Worm (Caenorhabditis elegans) whole organism, L1 larva: Measurements from ENCODE around the gene srj-1.

ENCODE experiments used
- C16A3.4 ChIP-seq: fragments of 150-350 bp; optimal IDR thresholded peaks from 2 replicates; lab custom pipeline; 2014; ENCODE audit warnings: missing biosample characterization, missing genetic modification characterization
- C34B4.2 ChIP-seq: sonication (generic microtip); optimal IDR thresholded peaks from 2 replicates; lab custom pipeline; 2017; ENCODE audit warnings: mild to moderate bottlenecking, missing genetic modification characterization, missing compliant biosample characterization
- aha-1 ChIP-seq: fragments of 150-350 bp; optimal IDR thresholded peaks from 2 replicates; lab custom pipeline; 2014; ENCODE audit warnings: missing biosample characterization, missing genetic modification characterization
- alr-1 ChIP-seq: fragments of 200-800 bp; sonication (Bioruptor generic); optimal IDR thresholded peaks from 2 replicates; lab custom pipeline; 2018; ENCODE audit warnings: borderline replicate concordance, mild to moderate bottlenecking, missing genetic modification characterization, missing compliant biosample characterization
- aly-2 ChIP-seq: fragments of 150-350 bp; optimal IDR thresholded peaks from 2 replicates; lab custom pipeline; 2014; ENCODE audit warnings: missing biosample characterization, missing genetic modification characterization
- blmp-1 ChIP-seq: fragments of 150-350 bp; optimal IDR thresholded peaks from 2 replicates; lab custom pipeline; 2014; ENCODE audit warnings: missing biosample characterization, missing genetic modification characterization
- ceh-63 ChIP-seq: fragments of 200-800 bp; sonication (Bioruptor generic); optimal IDR thresholded peaks from 2 replicates; lab custom pipeline; 2018; ENCODE audit warnings: mild to moderate bottlenecking, missing genetic modification characterization, missing compliant biosample characterization
- ceh-82 ChIP-seq, 3 experiments: fragments of 150-350 bp in 1 of 3; sonication (generic microtip) in 2 of 3; optimal IDR thresholded peaks; 2 replicates each; lab custom pipeline; 2014 to 2017; ENCODE audit warnings: missing biosample characterization in 3 of 3, missing genetic modification characterization in 3 of 3
- dpl-1 ChIP-seq, 3 experiments: fragments of 150-350 bp in 2 of 3; sonication (generic microtip) in 1 of 3; optimal IDR thresholded peaks; 2 replicates each; lab custom pipeline; 2014 to 2017; ENCODE audit warnings: missing biosample characterization in 3 of 3, missing genetic modification characterization in 3 of 3, missing genetic modification reagents in 3 of 3
- efl-1 ChIP-seq, 4 experiments: fragments of 150-350 bp; optimal IDR thresholded peaks in 3 of 4; peaks in 1 of 4; 1 replicate in 1 of 4; 2 replicates in 3 of 4; lab custom pipeline; 2014; ENCODE audit warnings: missing biosample characterization in 2 of 4, missing genetic modification characterization in 2 of 4, missing genetic modification reagents in 2 of 4
- efl-3 ChIP-seq: fragments of 200-800 bp; sonication (Bioruptor generic); optimal IDR thresholded peaks from 2 replicates; lab custom pipeline; 2018; ENCODE audit warnings: mild to moderate bottlenecking, missing genetic modification characterization, missing compliant biosample characterization
- elt-2 ChIP-seq: sonication (generic microtip); optimal IDR thresholded peaks from 2 replicates; lab custom pipeline; 2016; ENCODE audit warnings: missing genetic modification characterization, mild to moderate bottlenecking, inconsistent platforms, missing compliant biosample characterization, missing genetic modification reagents
- elt-3 ChIP-seq, 6 experiments: fragments of 150-350 bp in 1 of 6; sonication (generic microtip); optimal IDR thresholded peaks; 2 replicates each; lab custom pipeline; 2017 to 2018; ENCODE audit warnings: missing biosample characterization in 6 of 6, missing genetic modification characterization in 6 of 6, inconsistent platforms in 1 of 6
- fkh-10 ChIP-seq: sonication (generic microtip); optimal IDR thresholded peaks from 2 replicates; lab custom pipeline; 2017; ENCODE audit warnings: missing biosample characterization, missing genetic modification reagents, missing genetic modification characterization
- fkh-4 ChIP-seq: sonication (generic microtip); optimal IDR thresholded peaks from 2 replicates; lab custom pipeline; 2016; ENCODE audit warnings: missing compliant biosample characterization, missing genetic modification characterization, borderline replicate concordance
- fos-1 ChIP-seq: fragments of 150-350 bp; optimal IDR thresholded peaks from 2 replicates; lab custom pipeline; 2014; ENCODE audit warnings: missing biosample characterization, missing genetic modification characterization
- grh-1 ChIP-seq: fragments of 200-800 bp; sonication (Bioruptor generic); IDR thresholded peaks from 2 replicates; pipeline ENCODE4 v1.3.6; 2022; ENCODE audit warnings: missing genetic modification reagents, missing genetic modification characterization, missing compliant biosample characterization
- hlh-4 ChIP-seq: sonication (generic microtip); optimal IDR thresholded peaks from 2 replicates; lab custom pipeline; 2016; ENCODE audit warnings: mild to moderate bottlenecking, missing genetic modification characterization, missing compliant biosample characterization
- hpl-2 ChIP-seq: fragments of 150-350 bp; optimal IDR thresholded peaks from 2 replicates; lab custom pipeline; 2014; ENCODE audit warnings: missing biosample characterization, missing genetic modification reagents, missing genetic modification characterization
- lin-14 ChIP-seq: fragments of 200-800 bp; sonication (Bioruptor generic); optimal IDR thresholded peaks from 2 replicates; lab custom pipeline; 2018; ENCODE audit warnings: mild to moderate bottlenecking, missing genetic modification characterization, moderate library complexity, missing compliant biosample characterization
- lin-15B ChIP-seq: fragments of 150-350 bp; sonication (generic microtip); optimal IDR thresholded peaks from 3 replicates; lab custom pipeline; 2014; ENCODE audit warnings: missing biosample characterization, missing genetic modification characterization
- lin-35 ChIP-seq, 2 experiments: fragments of 150-350 bp; optimal IDR thresholded peaks; 2 replicates each; lab custom pipeline; 2014; ENCODE audit warnings: missing biosample characterization in 2 of 2, missing genetic modification characterization in 2 of 2, missing genetic modification reagents in 2 of 2
- lin-39 ChIP-seq: fragments of 150-350 bp; optimal IDR thresholded peaks from 2 replicates; lab custom pipeline; 2014; ENCODE audit warnings: missing biosample characterization, missing genetic modification reagents, missing genetic modification characterization
- lsy-2 ChIP-seq, 2 experiments: fragments of 150-350 bp; optimal IDR thresholded peaks; 2 replicates each; lab custom pipeline; 2014; ENCODE audit warnings: missing biosample characterization in 2 of 2, missing genetic modification characterization in 2 of 2
- mab-9 ChIP-seq: fragments of 200-800 bp; sonication (Bioruptor generic); IDR thresholded peaks from 2 replicates; pipeline ENCODE4 v1.3.6; 2022; ENCODE audit warnings: missing genetic modification reagents, missing genetic modification characterization, missing compliant biosample characterization
- nhr-12 ChIP-seq: sonication (generic microtip); optimal IDR thresholded peaks from 2 replicates; lab custom pipeline; 2017; ENCODE audit warnings: missing biosample characterization, missing genetic modification characterization
- nhr-20 ChIP-seq: sonication (generic microtip); optimal IDR thresholded peaks from 2 replicates; lab custom pipeline; 2016; ENCODE audit warnings: mild to moderate bottlenecking, missing genetic modification characterization, missing compliant biosample characterization
- nhr-237 ChIP-seq: fragments of 150-350 bp; optimal IDR thresholded peaks from 2 replicates; lab custom pipeline; 2014; ENCODE audit warnings: missing biosample characterization, missing genetic modification characterization
- nhr-77 ChIP-seq: fragments of 150-350 bp; optimal IDR thresholded peaks from 2 replicates; lab custom pipeline; 2014; ENCODE audit warnings: missing biosample characterization, missing genetic modification characterization
- nhr-84 ChIP-seq: sonication (generic microtip); optimal IDR thresholded peaks from 2 replicates; lab custom pipeline; 2017; ENCODE audit warnings: missing biosample characterization, missing genetic modification characterization
- nhr-85 ChIP-seq: sonication (generic microtip); peaks from one replicate; lab custom pipeline; 2016; ENCODE audit warnings: missing genetic modification characterization, inconsistent platforms, missing compliant biosample characterization
- pag-3 ChIP-seq: sonication (generic microtip); optimal IDR thresholded peaks from 2 replicates; lab custom pipeline; 2017; ENCODE audit warnings: missing genetic modification characterization, mild to moderate bottlenecking, missing compliant biosample characterization, antibody characterized with exemption, borderline replicate concordance; ENCODE audit not compliant: insufficient read depth
- pax-3 ChIP-seq: fragments of 200-800 bp; sonication (Bioruptor generic); optimal IDR thresholded peaks from 2 replicates; lab custom pipeline; 2018; ENCODE audit warnings: mild to moderate bottlenecking, missing genetic modification characterization, moderate library complexity, missing compliant biosample characterization
- pqm-1 ChIP-seq: sonication (generic microtip); optimal IDR thresholded peaks from 3 replicates; lab custom pipeline; 2017; ENCODE audit warnings: missing biosample characterization, missing genetic modification characterization
- rnt-1 ChIP-seq: sonication (generic microtip); optimal IDR thresholded peaks from 2 replicates; lab custom pipeline; 2016; ENCODE audit warnings: mild to moderate bottlenecking, missing genetic modification characterization, moderate library complexity, missing compliant biosample characterization
- skn-1 ChIP-seq: fragments of 150-350 bp; optimal IDR thresholded peaks from 2 replicates; lab custom pipeline; 2014; ENCODE audit warnings: missing biosample characterization, missing genetic modification characterization
- snpc-4 ChIP-seq: fragments of 150-350 bp; optimal IDR thresholded peaks from 2 replicates; lab custom pipeline; 2014; ENCODE audit warnings: missing biosample characterization, missing genetic modification characterization
- snu-23 ChIP-seq: sonication (generic microtip); optimal IDR thresholded peaks from 2 replicates; lab custom pipeline; 2016; ENCODE audit warnings: missing genetic modification characterization, missing compliant biosample characterization
- sox-4 ChIP-seq: sonication (generic microtip); optimal IDR thresholded peaks from 2 replicates; lab custom pipeline; 2016; ENCODE audit warnings: missing genetic modification characterization, missing compliant biosample characterization
- sptf-1 ChIP-seq: fragments of 150-350 bp; optimal IDR thresholded peaks from 2 replicates; lab custom pipeline; 2014; ENCODE audit warnings: missing biosample characterization, missing genetic modification characterization
- sup-37 ChIP-seq: fragments of 200-800 bp; sonication (Bioruptor generic); optimal IDR thresholded peaks from 2 replicates; lab custom pipeline; 2018; ENCODE audit warnings: mild to moderate bottlenecking, missing genetic modification characterization, missing compliant biosample characterization
- swsn-7 ChIP-seq: sonication (generic microtip); optimal IDR thresholded peaks from 2 replicates; lab custom pipeline; 2016; ENCODE audit warnings: missing genetic modification characterization, missing compliant biosample characterization
- tbx-2 ChIP-seq: sonication (generic microtip); optimal IDR thresholded peaks from 2 replicates; lab custom pipeline; 2016; ENCODE audit warnings: missing genetic modification characterization, missing compliant biosample characterization
- tlp-1 ChIP-seq: fragments of 150-350 bp; optimal IDR thresholded peaks from 2 replicates; lab custom pipeline; 2014; ENCODE audit warnings: missing biosample characterization, missing genetic modification characterization
- unc-130 ChIP-seq: fragments of 150-350 bp; optimal IDR thresholded peaks from 2 replicates; lab custom pipeline; 2017; ENCODE audit warnings: missing biosample characterization, missing genetic modification characterization, inconsistent platforms
- unc-30 ChIP-seq: sonication (generic microtip); optimal IDR thresholded peaks from 2 replicates; lab custom pipeline; 2017; ENCODE audit warnings: missing biosample characterization, missing genetic modification characterization
- unc-86 ChIP-seq: sonication (generic microtip); optimal IDR thresholded peaks from 2 replicates; lab custom pipeline; 2016; ENCODE audit warnings: missing genetic modification characterization, missing compliant biosample characterization
- vab-15 ChIP-seq: sonication (generic microtip); optimal IDR thresholded peaks from 2 replicates; lab custom pipeline; 2017; ENCODE audit warnings: missing genotype, mild to moderate bottlenecking, missing genetic modification characterization, missing compliant biosample characterization
- xbp-1 ChIP-seq: sonication (generic microtip); optimal IDR thresholded peaks from 2 replicates; lab custom pipeline; 2016; ENCODE audit warnings: missing genetic modification characterization, missing compliant biosample characterization
- zag-1 ChIP-seq: fragments of 150-350 bp; optimal IDR thresholded peaks from 2 replicates; lab custom pipeline; 2014; ENCODE audit warnings: missing biosample characterization, missing genetic modification characterization
- zip-4 ChIP-seq: fragments of 200-800 bp; sonication (Bioruptor generic); optimal IDR thresholded peaks from 2 replicates; lab custom pipeline; 2018; ENCODE audit warnings: mild to moderate bottlenecking, missing genetic modification characterization, moderate library complexity, missing compliant biosample characterization
- ztf-11 ChIP-seq, 2 experiments: sonication (generic microtip); optimal IDR thresholded peaks; 2 replicates each; lab custom pipeline; 2016 to 2017; ENCODE audit warnings: missing genetic modification characterization in 2 of 2, missing biosample characterization in 1 of 2, missing compliant biosample characterization in 1 of 2

srj-1 gene

DNA sequence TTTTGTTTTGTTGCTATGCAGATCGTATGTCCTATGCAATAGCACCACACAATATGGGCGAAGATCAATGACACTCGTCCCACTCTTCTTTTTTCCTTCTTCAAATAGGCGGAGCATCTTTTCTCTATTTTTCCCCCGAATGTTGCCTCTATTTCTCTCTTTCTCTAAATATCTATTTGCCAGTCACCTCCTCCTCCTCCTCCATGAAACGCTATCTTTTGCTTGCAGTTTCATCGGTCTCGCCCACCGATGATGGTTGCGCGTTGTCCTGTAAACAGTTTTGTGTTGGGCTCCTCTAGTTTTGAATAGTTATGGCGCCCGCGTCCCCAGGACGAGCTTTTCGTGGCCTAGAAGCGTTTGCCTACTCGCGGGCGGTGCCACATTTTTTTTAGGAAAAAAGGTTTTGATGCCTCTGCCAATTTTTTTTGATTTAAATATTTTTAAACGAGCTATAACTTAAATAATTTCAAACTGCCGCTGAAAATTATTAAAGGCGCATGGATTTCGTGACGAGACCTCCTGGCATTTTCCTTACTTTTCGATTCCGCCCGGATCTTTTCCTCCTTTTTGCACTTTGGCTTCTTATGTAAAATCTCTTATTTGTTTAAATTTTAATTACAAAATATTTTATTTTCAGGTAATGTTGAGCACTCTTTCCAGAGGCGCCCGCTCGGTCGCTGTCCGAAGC is 12.5 kb downstream of the srj-1 start, which contains the start of gene gdh-1 (continued):
- TF ChIP-seq hpl-2 (no peak), ceh-82 (tag; optimal IDR thresholded peaks at IDR 0.05; lab: Kevin White, UChicago) (peak in 1 of 3 experiments; percentile 37), lin-14 (GFP tag; lab: Kevin White, UChicago) (no peak), fkh-10 (no peak), ztf-11 (tag; optimal IDR thresholded peaks at IDR 0.05; lab: Kevin White, UChicago) (no peak), C16A3.4 (tag; lab: Kevin White, UChicago) (no peak), xbp-1 (tag; lab: Kevin White, UChicago) (peak; percentile 21), fkh-4 (tag; lab: Kevin White, UChicago) (no peak), nhr-20 (tag; lab: Kevin White, UChicago) (peak; percentile 73), aha-1 (no peak), fos-1 (tag; lab: Kevin White, UChicago) (peak; percentile 39), skn-1 (tag; lab: Kevin White, UChicago) (peak; percentile 60), nhr-12 (tag; lab: Kevin White, UChicago) (no peak), dpl-1 (GFP tag; optimal IDR thresholded peaks at IDR 0.05; lab: Kevin White, UChicago) (peak in 2 of 3 experiments; percentile 21 to 44), mab-9 (no peak), alr-1 (tag; lab: Kevin White, UChicago) (no peak), vab-15 (tag; lab: Kevin White, UChicago) (no peak), aly-2 (tag; lab: Kevin White, UChicago) (no peak), tlp-1 (no peak), nhr-85 (tag; lab: Kevin White, UChicago) (peak; percentile 81), lsy-2 (tag; optimal IDR thresholded peaks at IDR 0.05; lab: Kevin White, UChicago) (peak in 1 of 2 experiments; percentile 28), pqm-1 (no peak), rnt-1 (tag; lab: Kevin White, UChicago) (peak; percentile 71), lin-39 (tag; lab: Kevin White, UChicago) (no peak), zip-4 (GFP tag; lab: Kevin White, UChicago) (no peak), sup-37 (GFP tag; lab: Kevin White, UChicago) (no peak), nhr-77 (tag; lab: Kevin White, UChicago) (peak; percentile 62), zag-1 (tag; lab: Kevin White, UChicago) (no peak), hlh-4 (tag; lab: Kevin White, UChicago) (no peak), elt-2 (peak; percentile 7), efl-1 (optimal IDR thresholded peaks at IDR 0.05; lab: Kevin White, UChicago) (peak; percentile 21 to 46), efl-1 (GFP tag; optimal IDR thresholded peaks at IDR 0.05 in 1 of 2; lab: Kevin White, UChicago) (peak in 1 of 2 experiments; percentile 86), snu-23 (GFP tag; lab: Kevin White, UChicago) (peak; percentile 60), nhr-237 (tag; lab: Kevin White, UChicago) (no peak), unc-86 (no peak), sox-4 (no peak), lin-35 (GFP tag; optimal IDR thresholded peaks at IDR 0.05; lab: Kevin White, UChicago) (peak; percentile 9 to 33), blmp-1 (tag; lab: Kevin White, UChicago) (peak; percentile 40), elt-3 (tag; optimal IDR thresholded peaks at IDR 0.05; lab: Kevin White, UChicago) (no peak), efl-3 (GFP tag; lab: Kevin White, UChicago) (no peak), pax-3 (tag; lab: Kevin White, UChicago) (no peak), unc-130 (tag; lab: Kevin White, UChicago) (no peak), sptf-1 (tag; lab: Kevin White, UChicago) (no peak), tbx-2 (tag; lab: Kevin White, UChicago) (peak; percentile 56), ceh-63 (GFP tag; lab: Kevin White, UChicago) (no peak), unc-30 (no peak), snpc-4 (tag; lab: Kevin White, UChicago) (no peak), lin-15B (no peak), grh-1 (GFP tag; lab: Robert Waterston, UW) (no peak), nhr-84 (tag; lab: Kevin White, UChicago) (no peak), swsn-7 (tag; lab: Kevin White, UChicago) (no peak), C34B4.2 (tag; lab: Kevin White, UChicago) (no peak), pag-3 (tag; lab: Kevin White, UChicago) (no peak)
